Fruit fly (Drosophila melanogaster): ENCODE data around the gene Ir75b.

DNA sequence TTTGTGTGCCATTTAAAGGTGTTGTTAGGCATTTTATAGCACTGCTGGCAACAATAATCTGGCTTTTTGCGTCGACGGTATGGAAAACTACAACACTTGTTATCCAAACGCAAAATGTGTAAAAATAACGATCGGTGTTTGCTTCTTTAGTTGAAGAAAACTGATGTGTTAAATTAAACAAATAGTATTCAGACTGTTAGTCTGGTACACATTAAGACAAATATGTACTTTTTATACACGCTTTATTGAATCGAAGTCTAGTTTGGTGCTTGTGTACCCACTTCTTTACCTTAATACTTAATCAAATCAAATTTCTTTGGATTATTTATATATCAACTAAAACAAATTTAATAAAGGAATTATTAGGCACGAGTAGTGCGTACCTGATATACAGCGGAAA, 28.5 kb downstream of the Ir75b start:
- no peak for TF ChIP-seq CG8478 (optimal IDR thresholded peaks at IDR 0.05)
- TF ChIP-seq pan (optimal IDR thresholded peaks at IDR 0.05) = no peak
- no peak for TF ChIP-seq usp (GFP tag; optimal IDR thresholded peaks at IDR 0.05)
- TF ChIP-seq Dll (optimal IDR thresholded peaks at IDR 0.05) = no peak

Data from whole organism.